Worm (Caenorhabditis elegans) whole organism, early embryonic: ENCODE results near the gene D2062.4.
"Not testable (repeated sequence)": the region's sequence is repeated elsewhere in the genome, so short reads cannot be mapped to it uniquely, and the experiment has no call there.

Source experiments
- B0310.2 ChIP-seq: sonication (generic microtip); optimal IDR thresholded peaks from 2 replicates; lab custom pipeline; 2016; ENCODE audit warnings: mild to moderate bottlenecking, missing genetic modification characterization, missing compliant biosample characterization
- F13C5.2 ChIP-seq: sonication (generic microtip); optimal IDR thresholded peaks from 2 replicates; lab custom pipeline; 2017; ENCODE audit warnings: mild to moderate bottlenecking, missing genetic modification characterization, inconsistent platforms, missing compliant biosample characterization
- aly-1 ChIP-seq: sonication (generic microtip); optimal IDR thresholded peaks from 2 replicates; lab custom pipeline; 2016; ENCODE audit warnings: missing genetic modification characterization, missing compliant biosample characterization
- ama-1 ChIP-seq: fragments of 150-350 bp; optimal IDR thresholded peaks from 2 replicates; lab custom pipeline; 2014
- ceh-13 ChIP-seq: fragments of 200-800 bp; sonication (Bioruptor generic); optimal IDR thresholded peaks from 2 replicates; lab custom pipeline; 2018; ENCODE audit warnings: mild to moderate bottlenecking, missing genetic modification characterization, missing compliant biosample characterization
- ceh-36 ChIP-seq: sonication (generic microtip); optimal IDR thresholded peaks from 2 replicates; lab custom pipeline; 2016; ENCODE audit warnings: missing genetic modification characterization, inconsistent platforms, missing compliant biosample characterization
- ets-7 ChIP-seq: sonication (generic microtip); optimal IDR thresholded peaks from 2 replicates; lab custom pipeline; 2016; ENCODE audit warnings: missing genotype, missing genetic modification characterization, missing compliant biosample characterization
- flt-1 ChIP-seq: fragments of 200-800 bp; sonication (Bioruptor generic); IDR thresholded peaks from 2 replicates; pipeline ENCODE4 v1.3.6; 2022; ENCODE audit warnings: missing genetic modification characterization, missing compliant biosample characterization
- hmbx-1 ChIP-seq: sonication (generic microtip); optimal IDR thresholded peaks from 2 replicates; lab custom pipeline; 2016; ENCODE audit warnings: mild to moderate bottlenecking, missing genetic modification characterization, missing compliant biosample characterization
- hmg-4 ChIP-seq: fragments of 200-800 bp; sonication (Bioruptor generic); optimal IDR thresholded peaks from 2 replicates; lab custom pipeline; 2018; ENCODE audit warnings: mild to moderate bottlenecking, missing genetic modification characterization, missing compliant biosample characterization
- hnd-1 ChIP-seq: sonication (generic microtip); optimal IDR thresholded peaks from 2 replicates; lab custom pipeline; 2016; ENCODE audit warnings: missing genetic modification characterization, missing compliant biosample characterization
- pes-1 ChIP-seq: fragments of 200-800 bp; sonication (Bioruptor generic); IDR thresholded peaks from 2 replicates; pipeline ENCODE4 v1.3.6; 2022; ENCODE audit warnings: missing genetic modification reagents, missing genetic modification characterization, missing compliant biosample characterization
- scrt-1 ChIP-seq: fragments of 200-800 bp; sonication (Bioruptor generic); IDR thresholded peaks from 2 replicates; pipeline ENCODE4 v1.3.6; 2022; ENCODE audit warnings: missing genetic modification characterization, missing compliant biosample characterization
- sea-1 ChIP-seq: fragments of 200-800 bp; sonication (Bioruptor generic); conservative IDR thresholded peaks from 2 replicates; pipeline ENCODE4 v1.3.6; 2022; ENCODE audit warnings: missing genetic modification characterization, missing compliant biosample characterization
- tbx-11 ChIP-seq: fragments of 200-800 bp; sonication (Bioruptor generic); IDR thresholded peaks from 2 replicates; pipeline ENCODE4 v1.3.6; 2022; ENCODE audit warnings: missing genetic modification characterization, missing compliant biosample characterization
- tbx-37 ChIP-seq: fragments of 200-800 bp; sonication (Bioruptor generic); conservative IDR thresholded peaks from 2 replicates; pipeline ENCODE4 v1.3.6; 2022; ENCODE audit warnings: missing genetic modification reagents, missing genetic modification characterization, missing compliant biosample characterization
- tra-4 ChIP-seq: sonication (generic microtip); optimal IDR thresholded peaks from 2 replicates; lab custom pipeline; 2017; ENCODE audit warnings: missing genetic modification characterization, missing compliant biosample characterization

The D2062.4 gene

ce11 chrII:2622936-2623452 is at the start of gene D2062.4:
Gene D2062.4, plus strand, starts transcription at chrII:2623402.
- TF ChIP-seq hmbx-1 (tag; lab: Kevin White, UChicago); hnd-1 (tag; lab: Kevin White, UChicago); ama-1 (lab: Kevin White, UChicago): not testable (repeated sequence)

- TF ChIP-seq tra-4 (tag; lab: Kevin White, UChicago) (no peak), ceh-36 (tag; lab: Kevin White, UChicago) (no peak), tbx-37 (GFP tag; lab: Robert Waterston, UW) (no peak)
Observed at ce11 chrII:2578216-2578615, 45.0 kb upstream of the D2062.4 start.

- TF ChIP-seq sea-1 (GFP tag; lab: Robert Waterston, UW) (no peak), hmg-4 (GFP tag; lab: Kevin White, UChicago) (no peak), tbx-11 (GFP tag; lab: Robert Waterston, UW) (no peak), scrt-1 (no peak), tra-4 (tag; lab: Kevin White, UChicago) (no peak), hmbx-1 (tag; lab: Kevin White, UChicago) (no peak), F13C5.2 (tag; lab: Kevin White, UChicago) (no peak), ama-1 (lab: Kevin White, UChicago) (no peak), pes-1 (no peak)
Observed at ce11 chrII:2583044-2583443, 40.2 kb upstream of the D2062.4 start, which contains the start of gene sri-74. Gene sri-74, minus strand, starts transcription at chrII:2583144.

ce11 chrII:2585493-2585892 is 37.7 kb upstream of the D2062.4 start, which contains the start of gene sri-36:
Gene sri-36, minus strand, starts transcription at chrII:2585593.
- TF ChIP-seq B0310.2 = no peak
- TF ChIP-seq scrt-1 = no peak
- no peak for TF ChIP-seq tra-4 (tag; lab: Kevin White, UChicago)
- no peak for TF ChIP-seq hmg-4 (GFP tag; lab: Kevin White, UChicago)
- no peak for TF ChIP-seq ets-7
- TF ChIP-seq aly-1 (tag; lab: Kevin White, UChicago) = no peak
- no peak for TF ChIP-seq tbx-37 (GFP tag; lab: Robert Waterston, UW)
- no peak for TF ChIP-seq sea-1 (GFP tag; lab: Robert Waterston, UW)
- no peak for TF ChIP-seq hnd-1 (tag; lab: Kevin White, UChicago)
- TF ChIP-seq ama-1 (lab: Kevin White, UChicago) = no peak
- no peak for TF ChIP-seq hmbx-1 (tag; lab: Kevin White, UChicago)
- no peak for TF ChIP-seq flt-1
- no peak for TF ChIP-seq ceh-13 (GFP tag; lab: Kevin White, UChicago)
- no peak for TF ChIP-seq ceh-36 (tag; lab: Kevin White, UChicago)
- TF ChIP-seq F13C5.2 (tag; lab: Kevin White, UChicago) = no peak
- TF ChIP-seq pes-1 = no peak
- TF ChIP-seq tbx-11 (GFP tag; lab: Robert Waterston, UW) = no peak

ce11 chrII:2586861-2587554 is 36.2 kb upstream of the D2062.4 start, which contains the start of the genes F33H12.7 and sri-39:
Gene F33H12.7, minus strand, starts transcription at chrII:2586911.
Gene sri-39, plus strand, starts transcription at chrII:2587504.
- TF ChIP-seq hmbx-1 (tag; lab: Kevin White, UChicago) = no peak
- TF ChIP-seq flt-1 = no peak
- no peak for TF ChIP-seq ceh-36 (tag; lab: Kevin White, UChicago)
- TF ChIP-seq tbx-37 (GFP tag; lab: Robert Waterston, UW) = no peak

- not testable (repeated sequence) for TF ChIP-seq tra-4 (tag; lab: Kevin White, UChicago); hmbx-1 (tag; lab: Kevin White, UChicago); sea-1 (GFP tag; lab: Robert Waterston, UW)
Observed at ce11 chrII:2600176-2600575, 23.0 kb upstream of the D2062.4 start, which contains the start of gene F33H12.1. Gene F33H12.1, plus strand, starts transcription at chrII:2600476.

ce11 chrII:2600931-2601330 is 22.3 kb upstream of the D2062.4 start:
- TF ChIP-seq ceh-36 (tag; lab: Kevin White, UChicago) = no peak
- no peak for TF ChIP-seq ceh-13 (GFP tag; lab: Kevin White, UChicago)
- no peak for TF ChIP-seq hmg-4 (GFP tag; lab: Kevin White, UChicago)
- no peak for TF ChIP-seq hnd-1 (tag; lab: Kevin White, UChicago)
- no peak for TF ChIP-seq flt-1
- no peak for TF ChIP-seq B0310.2
- TF ChIP-seq F13C5.2 (tag; lab: Kevin White, UChicago) = no peak
- TF ChIP-seq tbx-11 (GFP tag; lab: Robert Waterston, UW) = no peak
- TF ChIP-seq scrt-1 = no peak
- TF ChIP-seq ama-1 (lab: Kevin White, UChicago) = no peak
- TF ChIP-seq aly-1 (tag; lab: Kevin White, UChicago) = no peak

ce11 chrII:2605319-2605718 is 17.9 kb upstream of the D2062.4 start, which contains the start of gene sri-77:
Gene sri-77, minus strand, starts transcription at chrII:2605419.
- TF ChIP-seq F13C5.2 (tag; lab: Kevin White, UChicago) (no peak), tbx-37 (GFP tag; lab: Robert Waterston, UW) (no peak), ets-7 (no peak), hmg-4 (GFP tag; lab: Kevin White, UChicago) (no peak), ceh-13 (GFP tag; lab: Kevin White, UChicago) (no peak), ceh-36 (tag; lab: Kevin White, UChicago) (no peak), pes-1 (no peak), scrt-1 (no peak), tbx-11 (GFP tag; lab: Robert Waterston, UW) (no peak), B0310.2 (no peak), tra-4 (tag; lab: Kevin White, UChicago) (no peak), ama-1 (lab: Kevin White, UChicago) (no peak), hnd-1 (tag; lab: Kevin White, UChicago) (no peak), flt-1 (no peak), sea-1 (GFP tag; lab: Robert Waterston, UW) (no peak), hmbx-1 (tag; lab: Kevin White, UChicago) (no peak)
